Fruit fly (Drosophila melanogaster) whole organism, embryonic: ENCODE data around the gene Nup153.

Experiments used
- Adf1 ChIP-seq: fragments of 200-800 bp; sonication (Bioruptor generic); IDR thresholded peaks from 2 replicates; pipeline ENCODE4 v1.3.6; 2022; ENCODE audit warnings: missing biosample characterization, missing genetic modification characterization
- B-H2 ChIP-seq: fragments of 200-800 bp; sonication (Bioruptor generic); optimal IDR thresholded peaks from 2 replicates; lab custom pipeline; 2018; ENCODE audit warnings: missing biosample characterization, mild to moderate bottlenecking, missing genetic modification characterization
- Bgb ChIP-seq: fragments of 200-800 bp; sonication (Bioruptor generic); IDR thresholded peaks from 2 replicates; pipeline ENCODE4 v1.3.6; 2022; ENCODE audit warnings: missing biosample characterization, missing genetic modification characterization; ENCODE audit not compliant: partially characterized antibody
- CG10979 ChIP-seq: fragments of 200-800 bp; sonication (Bioruptor generic); optimal IDR thresholded peaks from 2 replicates; lab custom pipeline; 2018; ENCODE audit warnings: missing biosample characterization, mild to moderate bottlenecking, missing genetic modification characterization, moderate library complexity
- CG11504 ChIP-seq: fragments of 200-800 bp; sonication (Bioruptor generic); optimal IDR thresholded peaks from 3 replicates; lab custom pipeline; 2019; ENCODE audit warnings: missing biosample characterization, mild to moderate bottlenecking, missing genetic modification characterization, moderate library complexity
- CG12659 ChIP-seq: fragments of 200-800 bp; sonication (Bioruptor generic); optimal IDR thresholded peaks from 3 replicates; lab custom pipeline; 2017; ENCODE audit warnings: mild to moderate bottlenecking, missing biosample characterization, missing genetic modification reagents, missing genetic modification characterization
- CG15601 ChIP-seq: fragments of 200-800 bp; sonication (Bioruptor generic); optimal IDR thresholded peaks from 3 replicates; lab custom pipeline; 2019; ENCODE audit warnings: missing biosample characterization, mild to moderate bottlenecking, missing genetic modification characterization, moderate library complexity
- CG18599 ChIP-seq: fragments of 200-800 bp; sonication (Bioruptor generic); optimal IDR thresholded peaks from 3 replicates; lab custom pipeline; 2017; ENCODE audit warnings: missing biosample characterization, missing genetic modification characterization, mild to moderate bottlenecking, moderate library complexity, missing genetic modification reagents
- CG2712 ChIP-seq: fragments of 200-800 bp; optimal IDR thresholded peaks from 3 replicates; lab custom pipeline; 2019; ENCODE audit warnings: missing biosample characterization, mild to moderate bottlenecking, missing genetic modification characterization, moderate library complexity
- CG30020 ChIP-seq: fragments of 200-800 bp; optimal IDR thresholded peaks from 2 replicates; lab custom pipeline; 2019; ENCODE audit warnings: missing biosample characterization, mild to moderate bottlenecking, missing genetic modification characterization, moderate library complexity
- CG31224 ChIP-seq: fragments of 200-800 bp; sonication (Bioruptor generic); IDR thresholded peaks from 2 replicates; pipeline ENCODE4 v1.3.6; 2022; ENCODE audit warnings: missing biosample characterization, missing genetic modification characterization
- CG4360 ChIP-seq: fragments of 200-800 bp; sonication (Bioruptor generic); IDR thresholded peaks from 2 replicates; pipeline ENCODE4 v1.3.6; 2022; ENCODE audit warnings: missing biosample characterization, missing genetic modification characterization
- CG6175 ChIP-seq: fragments of 200-800 bp; sonication (Bioruptor generic); IDR thresholded peaks from 3 replicates; pipeline ENCODE4 v1.3.6; 2022; ENCODE audit warnings: missing biosample characterization, missing genetic modification characterization
- CG7839 ChIP-seq: fragments of 200-800 bp; sonication (Bioruptor generic); optimal IDR thresholded peaks from 3 replicates; lab custom pipeline; 2018; ENCODE audit warnings: missing biosample characterization, mild to moderate bottlenecking, missing genetic modification characterization, moderate library complexity
- CG9817 ChIP-seq: fragments of 200-800 bp; sonication (Bioruptor generic); optimal IDR thresholded peaks from 2 replicates; lab custom pipeline; 2018; ENCODE audit warnings: missing biosample characterization, mild to moderate bottlenecking, missing genetic modification characterization, moderate library complexity
- Ets97D ChIP-seq: fragments of 200-800 bp; sonication (Bioruptor generic); optimal IDR thresholded peaks from 3 replicates; lab custom pipeline; 2016; ENCODE audit warnings: missing biosample characterization, missing genetic modification characterization
- Fer1 ChIP-seq: fragments of 200-800 bp; sonication (Bioruptor generic); optimal IDR thresholded peaks from 2 replicates; lab custom pipeline; 2017; ENCODE audit warnings: missing biosample characterization, mild to moderate bottlenecking, missing genetic modification characterization
- Fer2 ChIP-seq: fragments of 200-800 bp; sonication (Bioruptor generic); optimal IDR thresholded peaks from 2 replicates; lab custom pipeline; 2018; ENCODE audit warnings: missing biosample characterization, mild to moderate bottlenecking, missing genetic modification characterization, moderate library complexity
- HLH4C ChIP-seq: fragments of 200-800 bp; sonication (Bioruptor generic); IDR thresholded peaks from 3 replicates; pipeline ENCODE4 v1.3.6; 2022; ENCODE audit warnings: missing biosample characterization, missing genetic modification characterization; ENCODE audit not compliant: partially characterized antibody
- Hr78 ChIP-seq, 2 experiments: fragments of 200-800 bp in 1 of 2; fragments of >200 bp in 1 of 2; sonication (Bioruptor generic) in 1 of 2; optimal IDR thresholded peaks; 2 replicates each; lab custom pipeline; 2017 to 2019; ENCODE audit warnings: missing biosample characterization in 2 of 2, missing genetic modification characterization in 2 of 2, mild to moderate bottlenecking in 1 of 2, moderate library complexity in 1 of 2
- Lhr ChIP-seq: fragments of 200-800 bp; sonication (Bioruptor generic); optimal IDR thresholded peaks from 3 replicates; lab custom pipeline; 2017; ENCODE audit warnings: mild to moderate bottlenecking, missing biosample characterization, missing genetic modification reagents, missing genetic modification characterization
- Lim3 ChIP-seq: fragments of 200-800 bp; sonication (Bioruptor generic); IDR thresholded peaks from 2 replicates; pipeline ENCODE4 v1.3.6; 2022; ENCODE audit warnings: missing biosample characterization, missing genetic modification characterization
- Myb ChIP-seq: fragments of 200-800 bp; sonication (Bioruptor generic); optimal IDR thresholded peaks from 2 replicates; lab custom pipeline; 2016; ENCODE audit warnings: missing biosample characterization, missing genetic modification characterization
- Six4 ChIP-seq: fragments of 200-800 bp; sonication (Bioruptor generic); optimal IDR thresholded peaks from 2 replicates; lab custom pipeline; 2016; ENCODE audit warnings: missing biosample characterization, missing genetic modification characterization
- Sry-δ ChIP-seq: fragments of 200-800 bp; sonication (Bioruptor generic); optimal IDR thresholded peaks from 2 replicates; lab custom pipeline; 2016; ENCODE audit warnings: missing biosample characterization, missing genetic modification characterization
- ato ChIP-seq: fragments of 200-800 bp; sonication (Bioruptor generic); IDR thresholded peaks from 2 replicates; pipeline ENCODE4 v1.3.6; 2022; ENCODE audit warnings: missing biosample characterization, missing genetic modification characterization; ENCODE audit not compliant: partially characterized antibody
- bbx ChIP-seq: fragments of 200-800 bp; sonication (Bioruptor generic); IDR thresholded peaks from 2 replicates; pipeline ENCODE4 v1.3.6; 2022; ENCODE audit warnings: missing biosample characterization, missing genetic modification characterization; ENCODE audit not compliant: partially characterized antibody
- bsh ChIP-seq, 2 experiments: fragments of 200-800 bp; sonication (Bioruptor generic); optimal IDR thresholded peaks; 2 replicates each; lab custom pipeline; 2017 to 2018; ENCODE audit warnings: mild to moderate bottlenecking in 2 of 2, missing biosample characterization in 2 of 2, missing genetic modification characterization in 2 of 2, moderate library complexity in 1 of 2
- cg ChIP-seq: fragments of 200-800 bp; sonication (Bioruptor generic); optimal IDR thresholded peaks from 3 replicates; lab custom pipeline; 2019; ENCODE audit warnings: missing biosample characterization, mild to moderate bottlenecking, missing genetic modification characterization, moderate library complexity
- chinmo ChIP-seq: fragments of 200-800 bp; sonication (Bioruptor generic); IDR thresholded peaks from 4 replicates; pipeline ENCODE4 v1.3.6; 2022; ENCODE audit warnings: missing biosample characterization, missing genetic modification characterization; ENCODE audit not compliant: partially characterized antibody
- ci ChIP-seq: fragments of 200-800 bp; sonication (Bioruptor generic); IDR thresholded peaks from 3 replicates; pipeline ENCODE4 v1.3.6; 2022; ENCODE audit warnings: missing biosample characterization, missing genetic modification characterization
- dmrt11E ChIP-seq: fragments of 200-800 bp; sonication (Bioruptor generic); optimal IDR thresholded peaks from 3 replicates; lab custom pipeline; 2018; ENCODE audit warnings: missing biosample characterization, mild to moderate bottlenecking, missing genetic modification characterization, moderate library complexity
- ftz-f1 ChIP-seq: fragments of 200-800 bp; sonication (Bioruptor generic); optimal IDR thresholded peaks from 2 replicates; lab custom pipeline; 2016; ENCODE audit warnings: missing biosample characterization, missing genetic modification characterization
- gsb ChIP-seq: fragments of 200-800 bp; sonication (Bioruptor generic); IDR thresholded peaks from 2 replicates; pipeline ENCODE4 v1.3.6; 2022; ENCODE audit warnings: missing biosample characterization, missing genetic modification characterization
- inv ChIP-seq: fragments of 200-800 bp; sonication (Bioruptor generic); IDR thresholded peaks from 2 replicates; pipeline ENCODE4 v1.3.6; 2022; ENCODE audit warnings: missing biosample characterization, missing genetic modification characterization; ENCODE audit not compliant: partially characterized antibody
- mld ChIP-seq: fragments of 200-800 bp; sonication (Bioruptor generic); IDR thresholded peaks from 3 replicates; pipeline ENCODE4 v1.3.6; 2022; ENCODE audit warnings: missing biosample characterization, missing genetic modification characterization; ENCODE audit not compliant: partially characterized antibody
- nom ChIP-seq: fragments of 200-800 bp; sonication (Bioruptor generic); optimal IDR thresholded peaks from 2 replicates; lab custom pipeline; 2017; ENCODE audit warnings: missing biosample characterization, missing genetic modification characterization, mild to moderate bottlenecking, moderate library complexity, missing genetic modification reagents
- onecut ChIP-seq: fragments of 200-800 bp; sonication (Bioruptor generic); IDR thresholded peaks from 2 replicates; pipeline ENCODE4 v1.3.6; 2022; ENCODE audit warnings: missing biosample characterization, missing genetic modification characterization
- pzg ChIP-seq: fragments of 200-800 bp; sonication (Bioruptor generic); optimal IDR thresholded peaks from 3 replicates; lab custom pipeline; 2018; ENCODE audit warnings: missing biosample characterization, mild to moderate bottlenecking, missing genetic modification characterization, moderate library complexity
- sisA ChIP-seq: fragments of 200-800 bp; sonication (Bioruptor generic); IDR thresholded peaks from 2 replicates; pipeline ENCODE4 v1.3.6; 2022; ENCODE audit warnings: missing biosample characterization, missing genetic modification characterization
- stwl ChIP-seq: fragments of 200-800 bp; sonication (Bioruptor generic); optimal IDR thresholded peaks from 3 replicates; lab custom pipeline; 2018; ENCODE audit warnings: missing biosample characterization, mild to moderate bottlenecking, missing genetic modification characterization, moderate library complexity
- unc-4 ChIP-seq: fragments of 200-800 bp; sonication (Bioruptor generic); IDR thresholded peaks from 2 replicates; pipeline ENCODE4 v1.3.6; 2022; ENCODE audit warnings: missing biosample characterization, missing genetic modification characterization; ENCODE audit not compliant: partially characterized antibody
- vvl ChIP-seq: fragments of 200-800 bp; sonication (Bioruptor generic); IDR thresholded peaks from 2 replicates; pipeline ENCODE4 v1.3.6; 2022; ENCODE audit warnings: missing biosample characterization, missing genetic modification characterization
- zen2 ChIP-seq: fragments of 200-800 bp; sonication (Bioruptor generic); IDR thresholded peaks from 3 replicates; pipeline ENCODE4 v1.3.6; 2022; ENCODE audit warnings: missing biosample characterization, missing genetic modification characterization; ENCODE audit not compliant: partially characterized antibody

Gene Nup153

DNA sequence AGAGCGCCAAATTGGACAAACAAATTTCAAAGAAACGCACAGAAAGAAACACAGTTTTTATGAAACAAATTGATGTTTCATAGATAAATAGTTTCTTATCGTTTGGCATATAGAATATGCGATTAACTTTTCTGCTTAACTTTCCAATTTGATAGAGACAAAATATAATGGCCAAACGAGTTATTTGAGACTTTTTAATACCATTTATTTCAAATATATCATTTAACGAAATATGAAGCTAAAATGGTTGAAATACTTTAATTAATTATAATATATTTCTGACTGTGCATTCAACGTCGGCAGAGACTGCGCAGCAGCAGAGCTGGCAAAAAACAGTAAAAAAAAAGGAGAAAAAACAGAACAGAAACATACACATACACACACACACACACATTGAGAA, 13.5 kb upstream of the Nup153 start (continued):
- peak; percentile 63 for TF ChIP-seq CG18599 (GFP tag; lab: Kevin White, UChicago)
- TF ChIP-seq Six4 (GFP tag; lab: Kevin White, UChicago), result no peak
- no peak for TF ChIP-seq Lim3
- TF ChIP-seq Lhr (GFP tag; lab: Kevin White, UChicago), result no peak
- peak; percentile 5 for TF ChIP-seq Fer2
- peak; percentile 51 for TF ChIP-seq Fer1 (GFP tag; lab: Kevin White, UChicago)
- no peak for TF ChIP-seq CG15601
- 0 out of 2 replicates have a peak, but pooled peaks have one; percentile 13 for TF ChIP-seq vvl (GFP tag; lab: Robert Waterston, UW)
- no peak for TF ChIP-seq Hr78 (GFP tag; optimal IDR thresholded peaks at IDR 0.05; lab: Kevin White, UChicago)
- no peak for TF ChIP-seq inv (GFP tag; lab: Robert Waterston, UW)
- no peak for TF ChIP-seq gsb (GFP tag; lab: Robert Waterston, UW)
- no peak for TF ChIP-seq CG12659 (GFP tag; lab: Kevin White, UChicago)

DNA sequence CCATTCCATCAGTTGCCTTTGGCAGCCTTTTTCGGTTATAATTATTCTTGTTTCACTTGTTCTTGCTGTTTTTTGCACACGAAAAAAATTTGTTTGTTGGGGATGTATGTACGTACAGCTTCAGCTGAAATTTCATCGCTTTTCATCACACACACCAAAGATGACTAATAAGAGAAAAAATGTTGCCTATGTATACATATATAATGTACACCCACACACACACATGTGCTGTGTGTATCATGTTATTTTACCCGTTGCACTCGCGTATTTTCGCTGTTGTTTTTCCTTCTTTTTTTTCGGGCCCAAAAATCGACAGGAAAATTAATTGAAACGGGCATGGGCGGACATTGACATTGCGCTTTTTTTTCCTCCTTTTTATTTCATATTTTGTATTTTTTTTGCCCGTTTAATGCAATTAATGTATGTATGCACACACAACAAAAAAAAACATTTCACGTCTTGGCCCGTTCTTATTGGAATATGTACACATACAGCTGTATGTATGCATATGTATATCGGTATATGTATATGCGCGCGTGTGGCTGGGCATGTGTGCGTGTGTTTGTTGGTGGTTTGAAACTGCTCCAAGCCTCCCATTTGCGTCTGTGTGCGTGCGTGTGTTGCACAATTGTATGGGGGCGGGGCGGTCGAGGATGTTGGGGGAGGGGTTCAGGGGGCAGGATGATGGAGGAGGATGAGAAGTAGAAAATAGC, 12.7 kb upstream of the Nup153 start:
- TF ChIP-seq CG7839 (tag; lab: Kevin White, UChicago), result no peak
- no peak for TF ChIP-seq Adf1 (GFP tag; lab: Robert Waterston, UW)
- TF ChIP-seq bsh (GFP tag; optimal IDR thresholded peaks at IDR 0.05; lab: Kevin White, UChicago), result peak in 1 of 2 experiments; percentile 3
- no peak for TF ChIP-seq CG2712 (tag; lab: Kevin White, UChicago)
- peak; percentile 85 for TF ChIP-seq cg (GFP tag; lab: Kevin White, UChicago)
- TF ChIP-seq CG4360 (GFP tag; lab: Robert Waterston, UW), result no peak
- TF ChIP-seq ci (GFP tag; lab: Robert Waterston, UW), result no peak
- TF ChIP-seq CG30020 (tag; lab: Kevin White, UChicago), result no peak
- TF ChIP-seq nom (GFP tag; lab: Kevin White, UChicago), result peak; percentile 39
- no peak for TF ChIP-seq B-H2 (GFP tag; lab: Kevin White, UChicago)
- no peak for TF ChIP-seq CG11504 (tag; lab: Kevin White, UChicago)

dm6 chrX:16587021-16587667, 11.9 kb upstream of the Nup153 start, which contains the start of gene CanA-14F:
CanA-14F (minus strand) TSS chrX:16587172.
- TF ChIP-seq bbx (GFP tag; lab: Robert Waterston, UW), result peak; percentile 71
- no peak for TF ChIP-seq CG10979 (tag; lab: Kevin White, UChicago)
- peak; percentile 42 for TF ChIP-seq CG9817
- no peak for TF ChIP-seq ftz-f1 (GFP tag; lab: Kevin White, UChicago)
- peak; percentile 72 for TF ChIP-seq HLH4C
- TF ChIP-seq stwl (tag; lab: Kevin White, UChicago), result peak; percentile 67
- peak; percentile 52; the same call in 1 of the 2 replicates for TF ChIP-seq unc-4 (GFP tag; lab: Robert Waterston, UW)
- peak; percentile 62; the same call in 1 of the 2 replicates for TF ChIP-seq onecut (GFP tag; lab: Robert Waterston, UW)
- peak; percentile 57; the same call in 2 of the 3 replicates for TF ChIP-seq zen2 (GFP tag; lab: Robert Waterston, UW)
- TF ChIP-seq sisA (GFP tag; lab: Robert Waterston, UW), result no peak
- TF ChIP-seq mld, result peak; percentile 65; the same call in 1 of the 3 replicates
- TF ChIP-seq ato (GFP tag; lab: Robert Waterston, UW), result peak; percentile 64; the same call in 1 of the 2 replicates
- 0 out of 4 replicates have a peak, but pooled peaks have one; percentile 61 for TF ChIP-seq chinmo (GFP tag; lab: Robert Waterston, UW)
- peak; percentile 66 for TF ChIP-seq Myb
- TF ChIP-seq Bgb (GFP tag; lab: Robert Waterston, UW), result peak; percentile 73
- peak; percentile 9 for TF ChIP-seq Ets97D (GFP tag; lab: Kevin White, UChicago)
- TF ChIP-seq Sry-δ (GFP tag; lab: Kevin White, UChicago), result peak; percentile 73
- no peak for TF ChIP-seq CG31224 (GFP tag; lab: Robert Waterston, UW)
- no peak for TF ChIP-seq dmrt11E (tag; lab: Kevin White, UChicago)
- TF ChIP-seq CG6175, result no peak
- peak; percentile 53 for TF ChIP-seq pzg (GFP tag; lab: Kevin White, UChicago)
